Worm (Caenorhabditis elegans): Measurements from ENCODE around the gene perm-2.

- TF ChIP-seq ama-1 (optimal IDR thresholded peaks at IDR 0.05): no peak
- TF ChIP-seq hnd-1 (tag; optimal IDR thresholded peaks at IDR 0.05): no peak
- TF ChIP-seq F13C5.2 (tag; optimal IDR thresholded peaks at IDR 0.05): no peak
- TF ChIP-seq hmbx-1 (tag; optimal IDR thresholded peaks at IDR 0.05): no peak
- TF ChIP-seq flt-1 (GFP tag; IDR thresholded peaks at IDR 0.05): no peak
- TF ChIP-seq hmg-4 (GFP tag; optimal IDR thresholded peaks at IDR 0.05): no peak
- TF ChIP-seq ceh-13 (GFP tag; optimal IDR thresholded peaks at IDR 0.05): no peak
- no peak for TF ChIP-seq pes-1 (GFP tag; IDR thresholded peaks at IDR 0.05)
- no peak for TF ChIP-seq tbx-11 (GFP tag; IDR thresholded peaks at IDR 0.05)
Observed at ce11 chrIV:1157928-1158327, 31.3 kb downstream of the perm-2 start, which contains the start of gene C50A2.3.

Data from whole organism, early embryonic.